Worm (Caenorhabditis elegans): ENCODE measurements around the gene swt-2.

The swt-2 gene

ce11 chrV:7529840-7530239 is at the start of gene swt-2:
Gene swt-2 (plus strand): TSS chrV:7530140.
- TF ChIP-seq unc-39 (tag; optimal IDR thresholded peaks at IDR 0.05): no peak
- no peak for TF ChIP-seq ceh-16 (tag; optimal IDR thresholded peaks at IDR 0.05)
- no peak for TF ChIP-seq unc-62 (GFP tag; optimal IDR thresholded peaks at IDR 0.05)
- no peak for TF ChIP-seq skn-1 (tag; optimal IDR thresholded peaks at IDR 0.05)
- no peak for TF ChIP-seq elt-1 (tag; optimal IDR thresholded peaks at IDR 0.05)
- TF ChIP-seq jun-1 (tag; optimal IDR thresholded peaks at IDR 0.05): no peak
- TF ChIP-seq nhr-43 (tag; optimal IDR thresholded peaks at IDR 0.05; ENCODE audit: poor library complexity, severe bottlenecking): no peak
- no peak for TF ChIP-seq fkh-2 (tag; optimal IDR thresholded peaks at IDR 0.05)
- TF ChIP-seq elt-3 (tag; optimal IDR thresholded peaks at IDR 0.05): no peak

ce11 chrV:7480949-7481348 is 49.0 kb upstream of the swt-2 start, which contains the start of gene C18B10.6:
Gene C18B10.6 (minus strand): TSS chrV:7481049.
- TF ChIP-seq fos-1 (tag; optimal IDR thresholded peaks at IDR 0.05): no peak
- no peak for TF ChIP-seq elt-2 (tag; optimal IDR thresholded peaks at IDR 0.05)
- TF ChIP-seq snpc-4 (tag; optimal IDR thresholded peaks at IDR 0.05): no peak
- TF ChIP-seq nhr-77 (tag; optimal IDR thresholded peaks at IDR 0.05): no peak
- no peak for TF ChIP-seq pqm-1 (tag; optimal IDR thresholded peaks at IDR 0.05)
- no peak for TF ChIP-seq lin-39 (tag; optimal IDR thresholded peaks at IDR 0.05)
- no peak for TF ChIP-seq nhr-11 (tag; optimal IDR thresholded peaks at IDR 0.05)
- TF ChIP-seq fkh-10 (GFP tag; optimal IDR thresholded peaks at IDR 0.05): no peak
- no peak for TF ChIP-seq nhr-67 (tag; optimal IDR thresholded peaks at IDR 0.05)
- TF ChIP-seq elt-1 (tag; optimal IDR thresholded peaks at IDR 0.05): no peak
- TF ChIP-seq sea-2 (GFP tag; optimal IDR thresholded peaks at IDR 0.05): no peak
- no peak for TF ChIP-seq egl-5 (tag; optimal IDR thresholded peaks at IDR 0.05)
- no peak for TF ChIP-seq nhr-23 (tag; optimal IDR thresholded peaks at IDR 0.05)
- no peak for TF ChIP-seq unc-62 (GFP tag; optimal IDR thresholded peaks at IDR 0.05)
- TF ChIP-seq egl-27 (tag; optimal IDR thresholded peaks at IDR 0.05): no peak
- no peak for TF ChIP-seq lin-15B (tag; optimal IDR thresholded peaks at IDR 0.05)
- TF ChIP-seq aly-2 (tag; optimal IDR thresholded peaks at IDR 0.05): no peak
- TF ChIP-seq nfya-1 (tag; optimal IDR thresholded peaks at IDR 0.05; ENCODE audit: insufficient read depth): no peak

ce11 chrV:7485000-7485399 is 44.9 kb upstream of the swt-2 start, which contains the start of gene srbc-8:
Gene srbc-8 (minus strand): TSS chrV:7485100.
- TF ChIP-seq egl-5 (tag; optimal IDR thresholded peaks at IDR 0.05) (no peak), ama-1 (optimal IDR thresholded peaks at IDR 0.05) (no peak), lin-15B (tag; optimal IDR thresholded peaks at IDR 0.05) (no peak), mml-1 (tag; optimal IDR thresholded peaks at IDR 0.05) (no peak), elt-2 (tag; optimal IDR thresholded peaks at IDR 0.05) (no peak), nhr-43 (tag; optimal IDR thresholded peaks at IDR 0.05; ENCODE audit: poor library complexity, severe bottlenecking) (no peak), ztf-4 (tag; optimal IDR thresholded peaks at IDR 0.05) (no peak), nhr-25 (tag; optimal IDR thresholded peaks at IDR 0.05) (no peak), nhr-23 (tag; optimal IDR thresholded peaks at IDR 0.05) (no peak), nhr-67 (tag; optimal IDR thresholded peaks at IDR 0.05) (no peak), nhr-28 (tag; optimal IDR thresholded peaks at IDR 0.05) (no peak), aly-2 (tag; optimal IDR thresholded peaks at IDR 0.05) (no peak), lin-39 (tag; optimal IDR thresholded peaks at IDR 0.05) (no peak), nfya-1 (tag; optimal IDR thresholded peaks at IDR 0.05; ENCODE audit: insufficient read depth) (no peak), skn-1 (tag; optimal IDR thresholded peaks at IDR 0.05) (no peak)

ce11 chrV:7487518-7487917 is 42.4 kb upstream of the swt-2 start, which contains the start of gene srbc-7:
Gene srbc-7 (minus strand): TSS chrV:7487618.
- TF ChIP-seq nhr-67 (tag; optimal IDR thresholded peaks at IDR 0.05): no peak
- TF ChIP-seq nfya-1 (tag; optimal IDR thresholded peaks at IDR 0.05; ENCODE audit: insufficient read depth): no peak
- no peak for TF ChIP-seq snpc-4 (tag; optimal IDR thresholded peaks at IDR 0.05)
- no peak for TF ChIP-seq elt-2 (tag; optimal IDR thresholded peaks at IDR 0.05)
- no peak for TF ChIP-seq nhr-25 (tag; optimal IDR thresholded peaks at IDR 0.05)
- TF ChIP-seq pqm-1 (tag; optimal IDR thresholded peaks at IDR 0.05): no peak
- TF ChIP-seq jun-1 (tag; optimal IDR thresholded peaks at IDR 0.05): no peak
- TF ChIP-seq skn-1 (tag; optimal IDR thresholded peaks at IDR 0.05): no peak
- no peak for TF ChIP-seq daf-12 (tag; optimal IDR thresholded peaks at IDR 0.05)
- TF ChIP-seq egl-5 (tag; optimal IDR thresholded peaks at IDR 0.05): no peak
- no peak for TF ChIP-seq lsy-12 (tag; optimal IDR thresholded peaks at IDR 0.05)

ce11 chrV:7490340-7490739 is 39.6 kb upstream of the swt-2 start, which contains the start of gene srbc-9:
Gene srbc-9 (minus strand): TSS chrV:7490440.
- TF ChIP-seq mml-1 (tag; optimal IDR thresholded peaks at IDR 0.05) (no peak), ZK546.5 (tag; optimal IDR thresholded peaks at IDR 0.05) (no peak), lsy-12 (tag; optimal IDR thresholded peaks at IDR 0.05) (no peak), elt-2 (tag; optimal IDR thresholded peaks at IDR 0.05) (no peak), sea-2 (GFP tag; optimal IDR thresholded peaks at IDR 0.05) (no peak), jun-1 (tag; optimal IDR thresholded peaks at IDR 0.05) (no peak), nhr-11 (tag; optimal IDR thresholded peaks at IDR 0.05) (no peak), nhr-67 (tag; optimal IDR thresholded peaks at IDR 0.05) (no peak), nhr-77 (tag; optimal IDR thresholded peaks at IDR 0.05) (no peak), ceh-16 (tag; optimal IDR thresholded peaks at IDR 0.05) (no peak), nhr-76 (tag; optimal IDR thresholded peaks at IDR 0.05) (no peak), fkh-10 (GFP tag; optimal IDR thresholded peaks at IDR 0.05) (no peak), hmg-11 (tag; optimal IDR thresholded peaks at IDR 0.05) (no peak), nhr-237 (tag; optimal IDR thresholded peaks at IDR 0.05) (no peak), ama-1 (optimal IDR thresholded peaks at IDR 0.05) (no peak), ztf-11 (tag; optimal IDR thresholded peaks at IDR 0.05) (no peak), zag-1 (tag; optimal IDR thresholded peaks at IDR 0.05) (no peak)
